Worm (Caenorhabditis elegans) whole organism, L4/young adult: ENCODE measurements around the gene bgnt-1.4.
A peak's percentile ranks its signal among the peaks of the same experiment; 100 is the strongest.
"Not testable (repeated sequence)": the region's sequence is repeated elsewhere in the genome, so short reads cannot be mapped to it uniquely, and the experiment has no call there.

ENCODE experiments used
- W03F9.2 ChIP-seq: fragments of 150-350 bp; optimal IDR thresholded peaks from 2 replicates; lab custom pipeline; 2014; ENCODE audit warnings: missing biosample characterization, missing genetic modification characterization
- dao-5 ChIP-seq: sonication (generic microtip); optimal IDR thresholded peaks from 2 replicates; lab custom pipeline; 2016; ENCODE audit warnings: missing genotype, missing genetic modification characterization, moderate library complexity, missing compliant biosample characterization
- him-1 ChIP-seq: sonication (generic microtip); optimal IDR thresholded peaks from 2 replicates; lab custom pipeline; 2016; ENCODE audit warnings: missing genotype, missing genetic modification reagents, missing genetic modification characterization, missing compliant biosample characterization

bgnt-1.4 gene

ce11 chrV:4760674-4761073 lies at the start of gene bgnt-1.4:
TSS of gene bgnt-1.4 (plus strand) at chrV:4760974.
- not testable (repeated sequence) for TF ChIP-seq him-1, dao-5, W03F9.2 (tag; lab: Kevin White, UChicago)

DNA sequence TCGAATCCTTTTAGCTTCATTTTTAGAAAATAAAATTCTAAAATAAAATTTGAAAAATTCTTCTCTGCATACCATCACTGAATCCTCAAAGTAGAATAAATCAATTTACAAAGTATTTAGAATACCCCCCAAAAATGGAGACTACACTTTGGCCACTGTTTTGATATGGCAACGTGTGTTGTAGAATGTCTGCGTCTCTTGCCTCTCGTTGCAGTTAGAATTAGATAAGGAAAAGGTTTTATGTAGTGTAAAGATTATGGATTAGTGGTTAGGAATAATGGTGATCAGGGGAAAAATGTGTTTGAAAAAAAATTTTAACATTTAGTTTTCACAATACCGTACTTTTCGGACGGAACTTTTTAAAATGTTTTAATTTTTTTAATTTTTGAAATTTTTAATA lies 40.8 kb upstream of the bgnt-1.4 start, which contains the start of gene prx-6:
TSS of gene prx-6 (minus strand) at position 129 of the 400 bp plus-strand sequence.
- no peak for TF ChIP-seq W03F9.2 (tag; lab: Kevin White, UChicago)
- no peak for TF ChIP-seq dao-5 (tag; lab: Kevin White, UChicago)
- no peak for TF ChIP-seq him-1 (tag; lab: Kevin White, UChicago)

DNA sequence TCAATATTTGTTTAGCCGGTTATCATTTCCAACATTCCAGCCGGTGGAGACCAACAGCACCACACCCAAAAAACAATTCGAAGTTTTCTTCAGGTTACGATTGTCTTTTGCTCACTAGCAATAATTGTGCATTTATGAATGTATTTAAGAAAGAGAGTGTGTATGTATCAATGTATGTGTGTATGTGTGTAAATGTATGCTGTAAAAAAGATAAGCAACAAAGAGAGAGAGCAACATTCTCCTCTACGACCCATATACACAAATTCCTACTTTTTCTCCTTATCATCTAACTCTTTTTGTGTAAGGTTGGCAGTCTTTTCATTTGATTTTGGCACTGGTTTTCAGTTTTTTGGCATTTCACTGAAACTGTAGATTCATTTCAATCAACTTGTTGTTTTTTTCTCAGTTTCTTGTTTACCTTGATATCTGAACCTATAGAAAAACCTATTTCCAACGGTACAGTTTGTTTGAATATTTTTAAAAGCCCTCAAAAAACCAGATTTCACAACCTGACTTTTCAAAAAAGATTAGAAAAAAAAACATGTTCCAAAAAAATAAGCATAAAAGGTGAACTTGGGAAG lies 39.8 kb upstream of the bgnt-1.4 start:
- TF ChIP-seq him-1 (tag; lab: Kevin White, UChicago) = no peak
- no peak for TF ChIP-seq dao-5 (tag; lab: Kevin White, UChicago)
- TF ChIP-seq W03F9.2 (tag; lab: Kevin White, UChicago) = no peak

DNA sequence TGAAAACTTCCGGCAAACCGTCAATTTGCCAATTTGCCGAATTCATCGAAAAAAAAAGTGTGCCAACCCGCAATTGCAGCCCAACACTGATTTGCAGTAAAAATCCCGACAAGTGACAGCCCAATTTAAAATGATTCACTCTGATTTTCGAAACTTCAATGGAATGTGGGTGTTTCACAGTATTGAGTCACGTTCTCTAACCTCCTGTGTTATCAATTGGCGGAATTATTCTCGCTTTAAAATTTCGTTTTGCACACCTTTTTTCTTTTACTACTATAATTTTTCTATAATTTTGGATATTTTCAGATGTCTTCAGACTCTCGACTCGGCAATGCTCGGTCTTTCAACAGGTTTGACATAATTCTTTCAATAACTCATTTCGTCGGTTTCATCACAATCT lies 38.5 kb upstream of the bgnt-1.4 start, which contains the start of gene F39G3.5:
TSS of gene F39G3.5 (plus strand) at position 301 of the 400 bp plus-strand sequence.
- no peak for TF ChIP-seq him-1 (tag; lab: Kevin White, UChicago)
- TF ChIP-seq dao-5 (tag; lab: Kevin White, UChicago) = no peak
- no peak for TF ChIP-seq W03F9.2 (tag; lab: Kevin White, UChicago)

ce11 chrV:4724453-4724852 lies 36.3 kb upstream of the bgnt-1.4 start, which contains the start of gene F39G3.4:
TSS of gene F39G3.4 (plus strand) at chrV:4724753.
- TF ChIP-seq him-1 (tag; lab: Kevin White, UChicago) (no peak), W03F9.2 (tag; lab: Kevin White, UChicago) (no peak), dao-5 (tag; lab: Kevin White, UChicago) (no peak)

DNA sequence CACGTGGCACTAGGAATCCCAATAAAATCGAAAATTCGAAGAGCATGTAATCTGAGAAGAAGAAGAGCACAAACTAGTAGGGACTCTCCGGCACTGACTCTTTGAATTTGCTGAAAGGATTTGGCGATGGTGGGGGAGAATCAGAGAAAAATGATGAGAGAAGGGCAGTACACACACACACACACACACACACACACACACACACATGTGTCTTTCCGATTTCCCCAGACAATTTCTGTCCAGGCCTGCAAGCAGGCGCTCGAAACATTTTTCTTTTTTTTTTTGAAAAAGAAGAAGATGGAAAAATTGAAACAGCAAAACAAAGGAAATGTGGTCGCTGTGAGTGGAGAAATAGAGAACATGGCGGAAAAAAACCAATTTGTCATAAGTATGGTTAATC lies 30.7 kb upstream of the bgnt-1.4 start, which contains the start of gene tig-2:
TSS of gene tig-2 (minus strand) at position 87 of the 400 bp plus-strand sequence.
- TF ChIP-seq him-1 (tag; lab: Kevin White, UChicago) (no peak), dao-5 (tag; lab: Kevin White, UChicago) (no peak), W03F9.2 (tag; lab: Kevin White, UChicago) (no peak)

DNA sequence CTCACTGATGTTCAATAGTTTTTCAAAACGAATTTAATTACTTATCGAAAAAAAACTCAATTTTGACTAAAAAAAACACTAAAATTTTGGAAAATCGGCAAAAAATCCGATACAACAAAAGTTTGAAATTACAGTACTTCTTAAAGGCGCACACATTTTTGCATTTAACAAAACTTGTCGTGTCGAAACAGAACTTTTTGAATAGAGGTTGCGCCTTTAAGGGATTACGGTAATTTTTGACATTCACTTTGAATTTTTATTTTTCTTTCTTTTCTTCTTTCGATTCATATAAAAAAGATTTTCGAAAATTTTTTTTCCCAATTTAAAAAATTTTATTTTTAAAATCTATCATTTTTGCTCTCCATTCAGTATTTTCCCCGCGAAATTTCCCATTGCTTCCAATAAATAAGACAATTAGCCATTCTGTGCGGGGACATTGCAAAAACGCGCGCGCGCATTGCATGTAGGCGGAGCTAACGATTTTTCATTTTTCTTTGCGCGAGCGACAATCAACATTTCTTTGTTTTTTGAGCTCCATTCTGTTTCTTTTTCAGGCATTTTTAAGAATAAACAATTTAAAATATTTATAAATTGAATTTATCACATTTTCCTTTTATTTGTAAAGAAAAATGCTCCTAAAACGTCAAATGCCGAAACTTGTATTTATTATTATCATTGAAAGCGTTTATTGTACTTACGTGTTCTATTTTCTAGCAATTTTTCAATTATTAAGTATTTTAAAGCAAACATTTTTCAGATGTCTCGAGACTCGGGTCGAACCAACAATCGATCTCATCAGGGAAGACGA lies 29.4 kb upstream of the bgnt-1.4 start, which contains the start of gene F39G3.3:
TSS of gene F39G3.3 (plus strand) at position 758 of the 808 bp plus-strand sequence.
- TF ChIP-seq him-1 (tag; lab: Kevin White, UChicago) (peak; percentile 11), W03F9.2 (tag; lab: Kevin White, UChicago) (peak; percentile 58), dao-5 (tag; lab: Kevin White, UChicago) (no peak)

DNA sequence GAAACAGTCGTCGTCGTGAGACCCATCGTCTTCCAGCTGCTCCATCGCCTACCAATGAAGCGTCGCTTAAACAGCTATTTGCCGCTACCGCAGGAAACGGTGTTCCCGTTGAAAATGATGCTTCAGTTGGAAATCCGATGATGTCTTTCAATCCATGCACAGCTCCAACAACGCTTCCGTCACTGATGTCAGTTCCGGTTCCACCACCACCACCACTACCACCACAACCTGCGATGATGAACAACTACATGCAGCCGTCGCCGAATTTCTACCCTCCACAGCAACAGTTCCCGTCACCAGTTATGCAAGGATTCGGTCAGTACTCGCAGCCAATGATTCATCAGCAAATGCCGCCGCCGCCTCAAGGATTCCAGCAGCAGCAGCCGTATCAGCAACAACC lies 26.8 kb upstream of the bgnt-1.4 start:
- no peak for TF ChIP-seq him-1 (tag; lab: Kevin White, UChicago)
- TF ChIP-seq dao-5 (tag; lab: Kevin White, UChicago) = no peak
- TF ChIP-seq W03F9.2 (tag; lab: Kevin White, UChicago) = no peak

DNA sequence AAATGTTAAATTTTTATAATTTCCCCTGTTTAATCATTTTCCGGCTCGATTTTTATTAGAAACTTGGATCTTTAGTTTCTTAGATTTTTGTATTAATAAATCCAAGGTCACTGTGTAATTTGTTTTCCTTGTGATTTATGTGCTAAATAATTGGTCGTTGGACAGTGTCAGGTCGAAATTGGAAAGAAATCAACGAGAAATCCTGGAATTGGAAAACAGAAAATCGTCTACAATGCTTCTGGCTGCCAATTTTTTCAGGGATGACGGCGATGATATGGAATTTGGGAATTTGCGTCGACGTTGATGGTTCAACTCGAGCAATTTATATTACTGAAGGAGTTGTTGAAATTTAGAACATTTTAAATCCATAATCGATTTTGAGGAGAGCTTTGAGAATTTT lies 26.2 kb upstream of the bgnt-1.4 start:
- TF ChIP-seq him-1 (tag; lab: Kevin White, UChicago) (no peak), dao-5 (tag; lab: Kevin White, UChicago) (no peak), W03F9.2 (tag; lab: Kevin White, UChicago) (no peak)

- no peak for TF ChIP-seq him-1 (tag; lab: Kevin White, UChicago)
Observed at ce11 chrV:4737727-4738126, 23.0 kb upstream of the bgnt-1.4 start, which contains the start of gene F39G3.2. TSS of gene F39G3.2 (plus strand) at chrV:4737831.

DNA sequence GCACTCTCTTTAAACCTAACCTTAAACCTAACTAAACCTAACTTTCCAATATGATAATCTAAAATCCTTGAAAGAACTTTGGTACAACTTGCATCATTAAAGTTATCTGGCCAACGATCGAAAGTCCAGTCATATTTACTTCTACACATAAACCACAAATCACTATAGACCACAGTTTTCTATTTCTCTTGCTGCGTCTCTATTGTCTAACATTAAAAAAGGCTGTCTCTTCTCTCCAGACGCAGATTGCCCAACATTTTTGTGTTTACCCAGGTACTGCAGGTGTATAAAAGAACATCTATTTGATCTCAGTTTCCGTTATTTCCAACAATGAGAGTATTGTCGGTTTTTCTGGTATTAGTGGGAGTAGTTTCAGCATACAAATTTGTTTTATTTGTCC lies 18.6 kb upstream of the bgnt-1.4 start, which contains the start of gene ugt-61:
TSS of gene ugt-61 (plus strand) at position 233 of the 400 bp plus-strand sequence.
- no peak for TF ChIP-seq him-1 (tag; lab: Kevin White, UChicago)
- TF ChIP-seq dao-5 (tag; lab: Kevin White, UChicago) = no peak
- no peak for TF ChIP-seq W03F9.2 (tag; lab: Kevin White, UChicago)

DNA sequence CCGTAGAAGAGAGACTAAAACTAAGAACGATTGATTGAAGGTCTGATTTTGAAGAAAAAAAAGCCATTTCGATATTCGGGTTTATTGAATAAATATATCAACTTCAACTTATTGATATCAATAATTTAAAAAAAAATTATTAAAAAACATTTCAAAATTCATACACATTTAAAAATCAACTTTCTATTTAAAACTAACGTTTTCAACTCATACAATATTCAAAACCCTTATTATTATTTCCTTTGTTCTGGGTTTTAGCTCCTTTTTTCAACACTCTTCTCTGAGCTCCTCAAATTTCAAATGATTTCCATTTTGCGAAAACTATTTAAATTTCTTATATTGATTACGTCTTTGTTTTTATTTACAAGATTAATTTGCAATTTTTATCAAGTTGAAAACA lies 15.5 kb upstream of the bgnt-1.4 start, which contains the start of gene C18G1.7:
TSS of gene C18G1.7 (plus strand) at position 301 of the 400 bp plus-strand sequence.
- TF ChIP-seq W03F9.2 (tag; lab: Kevin White, UChicago) = no peak
- TF ChIP-seq dao-5 (tag; lab: Kevin White, UChicago) = no peak
- TF ChIP-seq him-1 (tag; lab: Kevin White, UChicago) = no peak

ce11 chrV:4750294-4750693 lies 10.5 kb upstream of the bgnt-1.4 start, which contains the start of gene C18G1.6:
TSS of gene C18G1.6 (plus strand) at chrV:4750594.
- TF ChIP-seq dao-5 (tag; lab: Kevin White, UChicago) = no peak
- TF ChIP-seq W03F9.2 (tag; lab: Kevin White, UChicago) = no peak
- no peak for TF ChIP-seq him-1 (tag; lab: Kevin White, UChicago)
